Fruit fly (Drosophila melanogaster) whole organism, embryonic: ENCODE results near the gene hop.

ENCODE experiments used
- BEAF-32 ChIP-seq: fragments of 200-800 bp; sonication (Bioruptor generic); optimal IDR thresholded peaks from 3 replicates; lab custom pipeline; 2017; ENCODE audit warnings: missing biosample characterization, missing genetic modification characterization, mild to moderate bottlenecking, moderate library complexity, missing genetic modification reagents
- CG10209 ChIP-seq: fragments of 200-800 bp; sonication (Bioruptor generic); optimal IDR thresholded peaks from 3 replicates; lab custom pipeline; 2017; ENCODE audit warnings: missing biosample characterization, mild to moderate bottlenecking, missing genetic modification characterization, missing genetic modification reagents
- CG10267 ChIP-seq: fragments of 200-800 bp; sonication (Bioruptor generic); optimal IDR thresholded peaks from 2 replicates; lab custom pipeline; 2018; ENCODE audit warnings: missing biosample characterization, mild to moderate bottlenecking, missing genetic modification characterization, moderate library complexity
- CG10959 ChIP-seq: fragments of 200-800 bp; sonication (Bioruptor generic); IDR thresholded peaks from 2 replicates; pipeline ENCODE4 v1.3.6; 2022; ENCODE audit warnings: missing biosample characterization, missing genetic modification characterization
- CG11398 ChIP-seq: fragments of 200-800 bp; sonication (Bioruptor generic); optimal IDR thresholded peaks from 2 replicates; lab custom pipeline; 2016; ENCODE audit warnings: missing biosample characterization, missing genetic modification characterization
- CG12104 ChIP-seq: fragments of 200-800 bp; sonication (Bioruptor generic); optimal IDR thresholded peaks from 3 replicates; lab custom pipeline; 2016; ENCODE audit warnings: missing biosample characterization, missing genetic modification characterization
- CG12219 ChIP-seq: fragments of 200-800 bp; sonication (Bioruptor generic); optimal IDR thresholded peaks from 3 replicates; lab custom pipeline; 2018; ENCODE audit warnings: missing biosample characterization, mild to moderate bottlenecking, missing genetic modification characterization
- CG12236 ChIP-seq: fragments of 200-800 bp; sonication (Bioruptor generic); optimal IDR thresholded peaks from 2 replicates; lab custom pipeline; 2016; ENCODE audit warnings: missing biosample characterization, missing genetic modification characterization
- CG13296 ChIP-seq: fragments of 200-800 bp; sonication (Bioruptor generic); optimal IDR thresholded peaks from 3 replicates; lab custom pipeline; 2018; ENCODE audit warnings: missing biosample characterization, mild to moderate bottlenecking, missing genetic modification characterization
- CG14965 ChIP-seq: fragments of 200-800 bp; sonication (Bioruptor generic); optimal IDR thresholded peaks from 2 replicates; lab custom pipeline; 2016; ENCODE audit warnings: missing biosample characterization, missing genetic modification characterization, borderline replicate concordance
- CG1603 ChIP-seq: fragments of 200-800 bp; sonication (Bioruptor generic); optimal IDR thresholded peaks from 2 replicates; lab custom pipeline; 2019; ENCODE audit warnings: missing biosample characterization, mild to moderate bottlenecking, missing genetic modification characterization, moderate library complexity
- CG16779 ChIP-seq: fragments of 200-800 bp; sonication (Bioruptor generic); IDR thresholded peaks from 2 replicates; pipeline ENCODE4 v1.3.6; 2022; ENCODE audit warnings: missing biosample characterization, missing genetic modification characterization
- CG16863 ChIP-seq: fragments of 200-800 bp; sonication (Bioruptor generic); optimal IDR thresholded peaks from 3 replicates; lab custom pipeline; 2016; ENCODE audit warnings: missing biosample characterization, missing genetic modification characterization
- CG2712 ChIP-seq: fragments of 200-800 bp; optimal IDR thresholded peaks from 3 replicates; lab custom pipeline; 2019; ENCODE audit warnings: missing biosample characterization, mild to moderate bottlenecking, missing genetic modification characterization, moderate library complexity
- CG32772 ChIP-seq: fragments of 200-800 bp; sonication (Bioruptor generic); IDR thresholded peaks from 2 replicates; pipeline ENCODE4 v1.3.6; 2022; ENCODE audit warnings: missing biosample characterization, missing genetic modification characterization
- CG34376 ChIP-seq: fragments of 200-800 bp; sonication (Bioruptor generic); optimal IDR thresholded peaks from 2 replicates; lab custom pipeline; 2018; ENCODE audit warnings: missing biosample characterization, mild to moderate bottlenecking, missing genetic modification characterization
- CG4282 ChIP-seq: fragments of 200-800 bp; sonication (Bioruptor generic); optimal IDR thresholded peaks from 2 replicates; lab custom pipeline; 2016; ENCODE audit warnings: missing biosample characterization, missing genetic modification characterization
- CG4820 ChIP-seq: fragments of 200-800 bp; sonication (Bioruptor generic); optimal IDR thresholded peaks from 3 replicates; lab custom pipeline; 2016; ENCODE audit warnings: missing biosample characterization, missing genetic modification characterization
- CG5245 ChIP-seq: fragments of 200-800 bp; sonication (Bioruptor generic); optimal IDR thresholded peaks from 3 replicates; lab custom pipeline; 2016; ENCODE audit warnings: missing biosample characterization, missing genetic modification characterization
- CG6254 ChIP-seq: fragments of 200-800 bp; sonication (Bioruptor generic); optimal IDR thresholded peaks from 3 replicates; lab custom pipeline; 2017; ENCODE audit warnings: mild to moderate bottlenecking, missing biosample characterization, missing genetic modification reagents, missing genetic modification characterization
- CG9215 ChIP-seq: fragments of 200-800 bp; sonication (Bioruptor generic); IDR thresholded peaks from 2 replicates; pipeline ENCODE4 v1.3.6; 2022; ENCODE audit warnings: missing biosample characterization, missing genetic modification characterization
- CG9876 ChIP-seq: fragments of 200-800 bp; sonication (Bioruptor generic); optimal IDR thresholded peaks from 2 replicates; lab custom pipeline; 2016; ENCODE audit warnings: missing biosample characterization, missing genetic modification characterization
- Chrac-16 ChIP-seq: fragments of 200-800 bp; sonication (Bioruptor generic); optimal IDR thresholded peaks from 3 replicates; lab custom pipeline; 2016; ENCODE audit warnings: missing biosample characterization, missing genetic modification characterization
- D ChIP-seq, 2 experiments: fragments of 200-800 bp in 1 of 2; fragments of >200 bp in 1 of 2; sonication (Bioruptor generic) in 1 of 2; optimal IDR thresholded peaks; 2 replicates in 1 of 2; 3 replicates in 1 of 2; lab custom pipeline; 2017; ENCODE audit warnings: mild to moderate bottlenecking in 1 of 2, missing biosample characterization in 1 of 2, missing genetic modification characterization in 1 of 2, missing genetic modification reagents in 1 of 2
- Deaf1 ChIP-seq: fragments of 200-800 bp; optimal IDR thresholded peaks from 3 replicates; lab custom pipeline; 2019; ENCODE audit warnings: missing biosample characterization, mild to moderate bottlenecking, missing genetic modification characterization, moderate library complexity
- Dip2 ChIP-seq: fragments of 200-800 bp; sonication (Bioruptor generic); IDR thresholded peaks from 2 replicates; pipeline ENCODE4 v1.3.6; 2022; ENCODE audit warnings: missing biosample characterization, missing genetic modification characterization
- E2f2 ChIP-seq: fragments of 200-800 bp; sonication (Bioruptor generic); IDR thresholded peaks from 2 replicates; pipeline ENCODE4 v1.3.6; 2022; ENCODE audit warnings: missing biosample characterization, missing genetic modification characterization
- HLH3B ChIP-seq: fragments of 200-800 bp; sonication (Bioruptor generic); IDR thresholded peaks from 2 replicates; pipeline ENCODE4 v1.3.6; 2022; ENCODE audit warnings: missing biosample characterization, missing genetic modification characterization
- HLH54F ChIP-seq: fragments of 200-800 bp; sonication (Bioruptor generic); optimal IDR thresholded peaks from 3 replicates; lab custom pipeline; 2016; ENCODE audit warnings: missing biosample characterization, missing genetic modification characterization
- Hey ChIP-seq: fragments of 200-800 bp; sonication (Bioruptor generic); optimal IDR thresholded peaks from 3 replicates; lab custom pipeline; 2018; ENCODE audit warnings: missing biosample characterization, mild to moderate bottlenecking, missing genetic modification characterization
- NC2β ChIP-seq: fragments of 200-800 bp; sonication (Bioruptor generic); optimal IDR thresholded peaks from 2 replicates; lab custom pipeline; 2016; ENCODE audit warnings: missing biosample characterization, missing genetic modification characterization
- Ssrp ChIP-seq: fragments of 200-800 bp; sonication (Bioruptor generic); optimal IDR thresholded peaks from 2 replicates; lab custom pipeline; 2018; ENCODE audit warnings: missing biosample characterization, mild to moderate bottlenecking, missing genetic modification characterization, moderate library complexity
- Tbp ChIP-seq: fragments of >200 bp; optimal IDR thresholded peaks from 2 replicates; lab custom pipeline; 2018; ENCODE audit warnings: missing biosample characterization, missing genetic modification characterization
- Trl ChIP-seq, 3 experiments: fragments of >200 bp in 2 of 3; fragments of 200-800 bp in 1 of 3; sonication (Bioruptor generic) in 1 of 3; optimal IDR thresholded peaks; 2 replicates in 1 of 3; 3 replicates in 2 of 3; lab custom pipeline; 2016 to 2017; ENCODE audit warnings: missing biosample characterization in 1 of 3, missing genetic modification characterization in 1 of 3
- chm ChIP-seq: fragments of 200-800 bp; sonication (Bioruptor generic); IDR thresholded peaks from 2 replicates; pipeline ENCODE4 v1.3.6; 2022; ENCODE audit warnings: missing biosample characterization, missing genetic modification characterization
- crc ChIP-seq: fragments of 200-800 bp; sonication (Bioruptor generic); optimal IDR thresholded peaks from 2 replicates; lab custom pipeline; 2016; ENCODE audit warnings: missing biosample characterization, missing genetic modification characterization
- fd102C ChIP-seq: fragments of 200-800 bp; sonication (Bioruptor generic); optimal IDR thresholded peaks from 2 replicates; lab custom pipeline; 2018; ENCODE audit warnings: missing biosample characterization, mild to moderate bottlenecking, missing genetic modification characterization, moderate library complexity
- gem ChIP-seq: fragments of 200-800 bp; sonication (Bioruptor generic); optimal IDR thresholded peaks from 2 replicates; lab custom pipeline; 2019; ENCODE audit warnings: missing biosample characterization, mild to moderate bottlenecking, missing genetic modification characterization, moderate library complexity
- gro ChIP-seq: fragments of 200-800 bp; sonication (Bioruptor generic); optimal IDR thresholded peaks from 2 replicates; lab custom pipeline; 2016; ENCODE audit warnings: missing biosample characterization, missing genetic modification characterization
- gsb ChIP-seq: fragments of 200-800 bp; sonication (Bioruptor generic); IDR thresholded peaks from 2 replicates; pipeline ENCODE4 v1.3.6; 2022; ENCODE audit warnings: missing biosample characterization, missing genetic modification characterization
- ken ChIP-seq: fragments of 200-800 bp; sonication (Bioruptor generic); IDR thresholded peaks from 3 replicates; pipeline ENCODE4 v1.3.6; 2022; ENCODE audit warnings: missing biosample characterization, missing genetic modification characterization
- lab ChIP-seq: fragments of 200-800 bp; sonication (Bioruptor generic); optimal IDR thresholded peaks from 3 replicates; lab custom pipeline; 2017; ENCODE audit warnings: missing biosample characterization, missing genetic modification characterization, mild to moderate bottlenecking, moderate library complexity, missing genetic modification reagents
- mam ChIP-seq: fragments of 200-800 bp; sonication (Bioruptor generic); optimal IDR thresholded peaks from 3 replicates; lab custom pipeline; 2016; ENCODE audit warnings: missing biosample characterization, missing genetic modification characterization
- org-1 ChIP-seq: fragments of 200-800 bp; sonication (Bioruptor generic); optimal IDR thresholded peaks from 2 replicates; lab custom pipeline; 2017; ENCODE audit warnings: missing biosample characterization, missing genetic modification characterization
- prd ChIP-seq, 3 experiments: fragments of >200 bp in 2 of 3; fragments of 200-800 bp in 1 of 3; sonication (Bioruptor generic) in 1 of 3; optimal IDR thresholded peaks in 2 of 3; IDR thresholded peaks in 1 of 3; 2 replicates in 2 of 3; 3 replicates in 1 of 3; pipeline versions ENCODE4 v1.3.6 to Lab custom; 2017 to 2022; ENCODE audit warnings: missing biosample characterization in 1 of 3, missing genetic modification characterization in 1 of 3
- row ChIP-seq: fragments of 200-800 bp; sonication (Bioruptor generic); IDR thresholded peaks from 3 replicates; pipeline ENCODE4 v1.3.6; 2022; ENCODE audit warnings: missing biosample characterization, missing genetic modification characterization
- sens ChIP-seq: fragments of 200-800 bp; sonication (Bioruptor generic); peaks from one replicate; lab custom pipeline; 2016; ENCODE audit warnings: missing biosample characterization, missing genetic modification characterization

Gene hop

dm6 chrX:11374320-11374719, 6.4 kb upstream of the hop start:
- TF ChIP-seq mam, result no peak
- TF ChIP-seq Tbp (GFP tag; lab: Kevin White, UChicago), result no peak
- TF ChIP-seq chm (GFP tag; lab: Robert Waterston, UW), result no peak
- no peak for TF ChIP-seq fd102C (GFP tag; lab: Kevin White, UChicago)
- no peak for TF ChIP-seq BEAF-32 (GFP tag; lab: Kevin White, UChicago)
- no peak for TF ChIP-seq Chrac-16 (GFP tag; lab: Kevin White, UChicago)

DNA sequence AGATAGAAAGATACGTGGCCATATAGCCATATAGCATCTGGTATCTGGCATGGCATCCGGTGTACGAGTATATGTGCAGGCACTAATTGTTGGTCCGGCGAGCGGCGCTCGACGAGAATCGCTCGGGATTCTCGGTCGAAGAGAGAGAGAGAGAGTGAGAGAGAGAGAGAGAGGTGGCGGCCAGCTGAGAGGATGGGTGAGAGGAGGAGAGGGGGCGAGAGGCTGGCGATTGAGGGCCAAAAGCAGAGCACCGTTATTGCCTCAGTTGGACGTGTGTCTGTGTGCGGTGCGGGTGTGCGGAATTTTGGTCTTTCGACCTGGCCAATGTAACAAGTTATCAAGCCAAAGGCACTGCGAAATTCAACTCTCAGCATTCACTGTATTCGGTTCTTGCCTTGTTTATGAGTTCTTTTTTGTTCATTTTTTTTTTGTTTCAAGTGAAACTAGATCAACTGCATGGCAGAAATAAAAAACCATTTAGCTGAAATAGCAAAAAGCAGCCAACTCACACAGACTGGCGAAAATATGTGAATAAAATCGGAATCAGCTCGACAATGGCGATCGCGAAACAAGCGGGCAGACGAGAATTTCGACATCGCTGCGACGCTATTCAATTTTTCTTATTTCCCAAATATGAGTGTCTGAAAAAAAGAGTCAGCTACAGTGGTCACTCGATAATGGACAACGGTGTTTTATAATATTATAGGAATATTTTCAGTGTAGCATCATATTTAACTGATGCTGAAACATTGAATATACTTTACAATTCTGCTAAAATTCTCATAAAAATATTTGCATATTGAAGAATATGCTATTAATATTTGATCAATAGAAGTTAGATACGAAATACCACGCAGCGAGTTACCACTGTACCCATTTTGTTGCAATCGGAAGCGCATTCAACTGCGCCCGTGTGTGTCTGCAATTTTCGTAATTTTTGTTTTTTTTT, 5.1 kb upstream of the hop start:
- TF ChIP-seq Trl (optimal IDR thresholded peaks at IDR 0.05; lab: Kevin White, UChicago), result peak; percentile 74 to 81
- TF ChIP-seq Trl (GFP tag; optimal IDR thresholded peaks at IDR 0.05; lab: Kevin White, UChicago), result no peak
- no peak for TF ChIP-seq CG10209
- TF ChIP-seq org-1 (GFP tag; lab: Kevin White, UChicago), result no peak
- TF ChIP-seq crc (GFP tag; lab: Kevin White, UChicago), result no peak
- TF ChIP-seq CG16779 (GFP tag; lab: Robert Waterston, UW), result no peak
- TF ChIP-seq Ssrp (tag; lab: Kevin White, UChicago), result no peak
- TF ChIP-seq NC2β, result no peak
- no peak for TF ChIP-seq lab (GFP tag; lab: Kevin White, UChicago)
- peak; percentile 34 for TF ChIP-seq gem (tag; lab: Kevin White, UChicago)
- TF ChIP-seq prd (optimal IDR thresholded peaks at IDR 0.05; lab: Kevin White, UChicago), result no peak
- TF ChIP-seq prd (GFP tag; IDR thresholded peaks at IDR 0.05; lab: Robert Waterston, UW), result no peak
- TF ChIP-seq CG16863 (GFP tag; lab: Kevin White, UChicago), result no peak
- no peak for TF ChIP-seq CG12104
- peak; percentile 45; the same call in 2 of the 3 replicates for TF ChIP-seq row (GFP tag; lab: Robert Waterston, UW)
- TF ChIP-seq gro (GFP tag; lab: Kevin White, UChicago), result no peak
- no peak for TF ChIP-seq CG34376
- TF ChIP-seq ken (GFP tag; lab: Robert Waterston, UW), result no peak
- TF ChIP-seq CG9876 (GFP tag; lab: Kevin White, UChicago), result no peak
- TF ChIP-seq Deaf1 (tag; lab: Kevin White, UChicago), result peak; percentile 4
- TF ChIP-seq CG1603, result no peak
- no peak for TF ChIP-seq E2f2
- no peak for TF ChIP-seq CG10959 (GFP tag; lab: Robert Waterston, UW)
- TF ChIP-seq CG9215 (GFP tag; lab: Robert Waterston, UW), result no peak
- TF ChIP-seq sens, result peak; percentile 17
- TF ChIP-seq CG6254 (GFP tag; lab: Kevin White, UChicago), result no peak
- TF ChIP-seq CG4282, result no peak
- TF ChIP-seq CG12219 (GFP tag; lab: Kevin White, UChicago), result no peak
- no peak for TF ChIP-seq HLH54F
- TF ChIP-seq CG12236 (GFP tag; lab: Kevin White, UChicago), result no peak
- no peak for TF ChIP-seq CG4820
- no peak for TF ChIP-seq CG10267 (tag; lab: Kevin White, UChicago)
- TF ChIP-seq CG11398, result no peak
- no peak for TF ChIP-seq Hey
- no peak for TF ChIP-seq CG2712
- no peak for TF ChIP-seq CG5245 (GFP tag; lab: Kevin White, UChicago)
- 0 out of 2 replicates have a peak, but pooled peaks have one; percentile 13 for TF ChIP-seq HLH3B (GFP tag; lab: Robert Waterston, UW)
- no peak for TF ChIP-seq Dip2 (GFP tag; lab: Robert Waterston, UW)
- TF ChIP-seq CG14965, result no peak
- no peak for TF ChIP-seq D (optimal IDR thresholded peaks at IDR 0.05; lab: Kevin White, UChicago)
- TF ChIP-seq D (GFP tag; optimal IDR thresholded peaks at IDR 0.05; lab: Kevin White, UChicago), result no peak
- TF ChIP-seq CG13296 (GFP tag; lab: Kevin White, UChicago), result no peak
- TF ChIP-seq CG32772 (GFP tag; lab: Robert Waterston, UW), result no peak
- no peak for TF ChIP-seq gsb (GFP tag; lab: Robert Waterston, UW)
